Worm (Caenorhabditis elegans) whole organism, L1 larva: Measurements from ENCODE around the gene W05B10.6.

Source experiments
- C04F5.9 ChIP-seq: sonication (generic microtip); optimal IDR thresholded peaks from 2 replicates; lab custom pipeline; 2016; ENCODE audit warnings: missing genetic modification characterization, missing compliant biosample characterization
- C34B4.2 ChIP-seq: sonication (generic microtip); optimal IDR thresholded peaks from 2 replicates; lab custom pipeline; 2017; ENCODE audit warnings: mild to moderate bottlenecking, missing genetic modification characterization, missing compliant biosample characterization
- alr-1 ChIP-seq: fragments of 200-800 bp; sonication (Bioruptor generic); optimal IDR thresholded peaks from 2 replicates; lab custom pipeline; 2018; ENCODE audit warnings: borderline replicate concordance, mild to moderate bottlenecking, missing genetic modification characterization, missing compliant biosample characterization
- aly-2 ChIP-seq: fragments of 150-350 bp; optimal IDR thresholded peaks from 2 replicates; lab custom pipeline; 2014; ENCODE audit warnings: missing biosample characterization, missing genetic modification characterization
- ama-1 ChIP-seq: fragments of 150-350 bp; optimal IDR thresholded peaks from 2 replicates; lab custom pipeline; 2014
- blmp-1 ChIP-seq: fragments of 150-350 bp; optimal IDR thresholded peaks from 2 replicates; lab custom pipeline; 2014; ENCODE audit warnings: missing biosample characterization, missing genetic modification characterization
- ceh-63 ChIP-seq: fragments of 200-800 bp; sonication (Bioruptor generic); optimal IDR thresholded peaks from 2 replicates; lab custom pipeline; 2018; ENCODE audit warnings: mild to moderate bottlenecking, missing genetic modification characterization, missing compliant biosample characterization
- ceh-82 ChIP-seq, 3 experiments: fragments of 150-350 bp in 1 of 3; sonication (generic microtip) in 2 of 3; optimal IDR thresholded peaks; 2 replicates each; lab custom pipeline; 2014 to 2017; ENCODE audit warnings: missing biosample characterization in 3 of 3, missing genetic modification characterization in 3 of 3
- ceh-88 ChIP-seq: fragments of 200-800 bp; sonication (Bioruptor generic); IDR thresholded peaks from 2 replicates; pipeline ENCODE4 v1.3.6; 2022; ENCODE audit warnings: missing genetic modification characterization, missing compliant biosample characterization
- ces-1 ChIP-seq: fragments of 150-350 bp; optimal IDR thresholded peaks from 2 replicates; lab custom pipeline; 2014; ENCODE audit warnings: missing biosample characterization, missing genetic modification reagents, missing genetic modification characterization
- efl-3 ChIP-seq: fragments of 200-800 bp; sonication (Bioruptor generic); optimal IDR thresholded peaks from 2 replicates; lab custom pipeline; 2018; ENCODE audit warnings: mild to moderate bottlenecking, missing genetic modification characterization, missing compliant biosample characterization
- elt-2 ChIP-seq: sonication (generic microtip); optimal IDR thresholded peaks from 2 replicates; lab custom pipeline; 2016; ENCODE audit warnings: missing genetic modification characterization, mild to moderate bottlenecking, inconsistent platforms, missing compliant biosample characterization, missing genetic modification reagents
- grh-1 ChIP-seq: fragments of 200-800 bp; sonication (Bioruptor generic); IDR thresholded peaks from 2 replicates; pipeline ENCODE4 v1.3.6; 2022; ENCODE audit warnings: missing genetic modification reagents, missing genetic modification characterization, missing compliant biosample characterization
- isw-1 ChIP-seq: fragments of 200-800 bp; sonication (Bioruptor generic); IDR thresholded peaks from 2 replicates; pipeline ENCODE4 v1.3.6; 2022; ENCODE audit warnings: missing genetic modification characterization, missing compliant biosample characterization
- jun-1 ChIP-seq: fragments of 150-350 bp; optimal IDR thresholded peaks from 2 replicates; lab custom pipeline; 2014; ENCODE audit warnings: missing biosample characterization, missing genetic modification reagents, missing genetic modification characterization
- lin-13 ChIP-seq: fragments of 150-350 bp; optimal IDR thresholded peaks from 2 replicates; lab custom pipeline; 2014; ENCODE audit warnings: missing biosample characterization, missing genetic modification reagents, missing genetic modification characterization
- lin-14 ChIP-seq: fragments of 200-800 bp; sonication (Bioruptor generic); optimal IDR thresholded peaks from 2 replicates; lab custom pipeline; 2018; ENCODE audit warnings: mild to moderate bottlenecking, missing genetic modification characterization, moderate library complexity, missing compliant biosample characterization
- lin-35 ChIP-seq, 2 experiments: fragments of 150-350 bp; optimal IDR thresholded peaks; 2 replicates each; lab custom pipeline; 2014; ENCODE audit warnings: missing biosample characterization in 2 of 2, missing genetic modification characterization in 2 of 2, missing genetic modification reagents in 2 of 2
- lin-39 ChIP-seq: fragments of 150-350 bp; optimal IDR thresholded peaks from 2 replicates; lab custom pipeline; 2014; ENCODE audit warnings: missing biosample characterization, missing genetic modification reagents, missing genetic modification characterization
- lir-3 ChIP-seq: sonication (generic microtip); optimal IDR thresholded peaks from 2 replicates; lab custom pipeline; 2016; ENCODE audit warnings: mild to moderate bottlenecking, missing genetic modification characterization, moderate library complexity, missing compliant biosample characterization; ENCODE audit not compliant: poor library complexity
- mab-9 ChIP-seq: fragments of 200-800 bp; sonication (Bioruptor generic); IDR thresholded peaks from 2 replicates; pipeline ENCODE4 v1.3.6; 2022; ENCODE audit warnings: missing genetic modification reagents, missing genetic modification characterization, missing compliant biosample characterization
- mep-1 ChIP-seq: fragments of 150-350 bp; optimal IDR thresholded peaks from 2 replicates; lab custom pipeline; 2014; ENCODE audit warnings: missing biosample characterization, missing genetic modification characterization
- nhr-11 ChIP-seq: fragments of 150-350 bp; optimal IDR thresholded peaks from 2 replicates; lab custom pipeline; 2014; ENCODE audit warnings: missing biosample characterization, missing genetic modification characterization
- nhr-20 ChIP-seq: sonication (generic microtip); optimal IDR thresholded peaks from 2 replicates; lab custom pipeline; 2016; ENCODE audit warnings: mild to moderate bottlenecking, missing genetic modification characterization, missing compliant biosample characterization
- nhr-90 ChIP-seq: sonication (generic microtip); optimal IDR thresholded peaks from 2 replicates; lab custom pipeline; 2016; ENCODE audit warnings: mild to moderate bottlenecking, missing genetic modification characterization, missing compliant biosample characterization; ENCODE audit not compliant: poor library complexity
- pax-3 ChIP-seq: fragments of 200-800 bp; sonication (Bioruptor generic); optimal IDR thresholded peaks from 2 replicates; lab custom pipeline; 2018; ENCODE audit warnings: mild to moderate bottlenecking, missing genetic modification characterization, moderate library complexity, missing compliant biosample characterization
- pqm-1 ChIP-seq: sonication (generic microtip); optimal IDR thresholded peaks from 3 replicates; lab custom pipeline; 2017; ENCODE audit warnings: missing biosample characterization, missing genetic modification characterization
- rnt-1 ChIP-seq: sonication (generic microtip); optimal IDR thresholded peaks from 2 replicates; lab custom pipeline; 2016; ENCODE audit warnings: mild to moderate bottlenecking, missing genetic modification characterization, moderate library complexity, missing compliant biosample characterization
- skn-1 ChIP-seq: fragments of 150-350 bp; optimal IDR thresholded peaks from 2 replicates; lab custom pipeline; 2014; ENCODE audit warnings: missing biosample characterization, missing genetic modification characterization
- snpc-4 ChIP-seq: fragments of 150-350 bp; optimal IDR thresholded peaks from 2 replicates; lab custom pipeline; 2014; ENCODE audit warnings: missing biosample characterization, missing genetic modification characterization
- sox-4 ChIP-seq: sonication (generic microtip); optimal IDR thresholded peaks from 2 replicates; lab custom pipeline; 2016; ENCODE audit warnings: missing genetic modification characterization, missing compliant biosample characterization
- unc-62 ChIP-seq: fragments of 150-350 bp; optimal IDR thresholded peaks from 2 replicates; lab custom pipeline; 2014; ENCODE audit warnings: missing biosample characterization, missing genetic modification reagents, missing genetic modification characterization
- zip-4 ChIP-seq: fragments of 200-800 bp; sonication (Bioruptor generic); optimal IDR thresholded peaks from 2 replicates; lab custom pipeline; 2018; ENCODE audit warnings: mild to moderate bottlenecking, missing genetic modification characterization, moderate library complexity, missing compliant biosample characterization
- ztf-11 ChIP-seq, 2 experiments: sonication (generic microtip); optimal IDR thresholded peaks; 2 replicates each; lab custom pipeline; 2016 to 2017; ENCODE audit warnings: missing genetic modification characterization in 2 of 2, missing biosample characterization in 1 of 2, missing compliant biosample characterization in 1 of 2

W05B10.6 gene

DNA sequence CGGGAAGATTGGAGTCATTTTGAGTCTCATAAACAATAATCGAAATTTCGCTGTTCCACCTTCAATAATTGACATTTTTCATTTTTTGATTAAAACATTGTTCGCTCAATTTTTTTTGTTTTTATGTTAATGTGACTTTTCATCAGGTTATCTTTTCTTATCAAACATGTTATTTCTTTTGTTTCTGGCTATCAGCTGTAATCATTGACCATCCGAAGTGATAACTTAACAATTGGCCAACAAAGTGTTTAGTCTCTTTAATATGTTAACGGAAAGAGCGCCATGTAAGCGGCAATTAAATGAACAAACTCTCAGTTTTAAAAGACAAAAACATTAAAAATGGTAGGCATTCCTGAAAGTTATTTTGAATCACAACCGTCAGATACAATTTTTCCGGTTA, 24.0 kb downstream of the W05B10.6 start:
- peak; percentile 85 for TF ChIP-seq elt-2 (tag; lab: Kevin White, UChicago)
- TF ChIP-seq ceh-63 (GFP tag; lab: Kevin White, UChicago): no peak
- no peak for TF ChIP-seq sox-4 (tag; lab: Kevin White, UChicago)
- TF ChIP-seq blmp-1 (tag; lab: Kevin White, UChicago): no peak
- TF ChIP-seq lin-35 (GFP tag; optimal IDR thresholded peaks at IDR 0.05; lab: Kevin White, UChicago): peak in 1 of 2 experiments; percentile 22
- TF ChIP-seq mab-9: no peak
- TF ChIP-seq ztf-11 (tag; optimal IDR thresholded peaks at IDR 0.05; lab: Kevin White, UChicago): no peak
- no peak for TF ChIP-seq efl-3 (GFP tag; lab: Kevin White, UChicago)

DNA sequence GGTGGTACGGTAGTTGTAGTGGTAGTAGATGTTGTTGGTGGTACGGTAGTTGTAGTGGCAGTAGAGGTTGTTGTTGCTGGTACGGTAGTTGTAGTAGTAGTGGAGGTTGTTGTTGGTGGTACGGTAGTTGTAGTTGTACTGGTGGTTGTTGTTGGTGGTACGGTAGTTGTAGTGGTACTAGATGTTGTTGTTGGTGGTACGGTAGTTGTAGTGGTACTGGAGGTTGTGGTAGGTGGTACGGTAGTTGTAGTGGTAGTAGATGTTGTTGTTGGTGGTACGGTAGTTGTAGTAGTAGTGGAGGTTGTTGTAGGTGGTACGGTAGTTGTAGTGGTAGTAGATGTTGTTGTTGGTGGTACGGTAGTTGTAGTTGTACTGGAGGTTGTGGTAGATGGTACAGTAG, 25.0 kb downstream of the W05B10.6 start:
- TF ChIP-seq jun-1: no peak
- TF ChIP-seq lir-3 (tag; lab: Kevin White, UChicago): no peak
- TF ChIP-seq lin-13 (GFP tag; lab: Kevin White, UChicago): no peak
- TF ChIP-seq pqm-1 (tag; lab: Kevin White, UChicago): no peak
- no peak for TF ChIP-seq C34B4.2
- TF ChIP-seq skn-1 (tag; lab: Kevin White, UChicago): no peak
- no peak for TF ChIP-seq rnt-1 (tag; lab: Kevin White, UChicago)
- no peak for TF ChIP-seq isw-1 (GFP tag; lab: Robert Waterston, UW)
- TF ChIP-seq grh-1 (GFP tag; lab: Robert Waterston, UW): no peak
- no peak for TF ChIP-seq aly-2 (tag; lab: Kevin White, UChicago)
- TF ChIP-seq ces-1 (GFP tag; lab: Kevin White, UChicago): no peak

DNA sequence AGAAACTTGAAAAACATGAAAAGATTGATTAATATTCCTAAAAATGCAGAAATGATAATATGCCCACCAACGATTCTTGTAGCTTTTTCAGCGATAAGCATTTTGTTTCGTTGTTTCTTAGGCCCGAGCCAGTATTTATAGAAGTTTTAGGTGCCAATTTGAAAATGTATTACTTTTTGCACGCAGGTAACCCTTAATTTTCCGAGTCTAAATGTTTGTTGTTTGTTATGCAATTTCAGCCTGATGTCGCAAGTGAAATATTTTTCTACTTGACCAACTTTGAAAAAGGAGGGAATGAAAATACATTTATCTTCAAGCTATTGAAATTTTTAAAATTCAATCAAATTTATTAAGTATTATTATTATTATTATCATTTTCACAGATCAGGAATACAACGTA, 26.0 kb downstream of the W05B10.6 start, which contains the start of gene srx-113:
Gene srx-113 (minus strand): TSS at position 101 of the 400 bp plus-strand sequence.
- TF ChIP-seq aly-2 (tag; lab: Kevin White, UChicago): no peak
- TF ChIP-seq pax-3 (tag; lab: Kevin White, UChicago): peak; percentile 14
- no peak for TF ChIP-seq snpc-4 (tag; lab: Kevin White, UChicago)

- no peak for TF ChIP-seq lin-39 (tag; lab: Kevin White, UChicago)
- peak; percentile 31 for TF ChIP-seq blmp-1 (tag; lab: Kevin White, UChicago)
- TF ChIP-seq mab-9: no peak
- no peak for TF ChIP-seq unc-62
Measured at ce11 chrV:12629743-12630142, 28.3 kb downstream of the W05B10.6 start, which contains the start of gene F56H9.6. Gene F56H9.6 (minus strand): TSS chrV:12629843.

DNA sequence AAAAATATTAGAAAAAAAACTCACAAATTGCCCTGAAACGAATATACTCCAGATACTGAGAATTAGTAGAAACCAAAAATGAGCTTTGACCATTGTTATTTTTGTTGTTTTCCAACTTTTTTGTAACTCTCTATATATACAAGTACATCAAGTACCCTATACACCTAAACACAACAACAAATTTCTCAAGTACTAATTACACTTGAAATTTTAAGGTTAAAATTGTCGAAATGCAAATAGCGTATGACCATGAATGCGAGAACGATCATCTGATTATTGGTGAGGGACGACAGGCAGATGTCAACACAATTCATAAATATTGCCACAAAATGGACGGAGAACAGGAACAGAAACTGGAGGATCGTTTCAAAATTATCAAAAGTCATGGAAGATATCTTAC, 33.7 kb downstream of the W05B10.6 start, which contains the start of gene F56H9.9:
Gene F56H9.9 (minus strand): TSS at position 101 of the 400 bp plus-strand sequence.
- no peak for TF ChIP-seq mep-1 (tag; lab: Kevin White, UChicago)
- no peak for TF ChIP-seq alr-1 (tag; lab: Kevin White, UChicago)
- no peak for TF ChIP-seq C04F5.9 (tag; lab: Kevin White, UChicago)
- TF ChIP-seq efl-3 (GFP tag; lab: Kevin White, UChicago): no peak
- no peak for TF ChIP-seq ztf-11 (tag; optimal IDR thresholded peaks at IDR 0.05; lab: Kevin White, UChicago)
- no peak for TF ChIP-seq ceh-82 (tag; optimal IDR thresholded peaks at IDR 0.05; lab: Kevin White, UChicago)
- TF ChIP-seq zip-4: no peak
- TF ChIP-seq nhr-11 (tag; lab: Kevin White, UChicago): no peak
- no peak for TF ChIP-seq ama-1 (lab: Kevin White, UChicago)
- no peak for TF ChIP-seq blmp-1 (tag; lab: Kevin White, UChicago)
- TF ChIP-seq nhr-90: no peak
- no peak for TF ChIP-seq nhr-20 (tag; lab: Kevin White, UChicago)
- no peak for TF ChIP-seq lin-14
- TF ChIP-seq ceh-88: no peak
- no peak for TF ChIP-seq lin-39 (tag; lab: Kevin White, UChicago)
- TF ChIP-seq, all 84 proteins: peak for 0
